Fruit fly (Drosophila melanogaster) whole organism, embryonic: ENCODE results near the gene CG3032.

Experiments
- Bdp1 ChIP-seq: fragments of 200-800 bp; sonication (Bioruptor generic); optimal IDR thresholded peaks from 3 replicates; lab custom pipeline; 2016; ENCODE audit warnings: missing biosample characterization, missing genetic modification characterization
- CG10462 ChIP-seq: fragments of 200-800 bp; sonication (Bioruptor generic); optimal IDR thresholded peaks from 2 replicates; lab custom pipeline; 2016; ENCODE audit warnings: missing biosample characterization, missing genetic modification characterization
- CG10979 ChIP-seq: fragments of 200-800 bp; sonication (Bioruptor generic); optimal IDR thresholded peaks from 2 replicates; lab custom pipeline; 2018; ENCODE audit warnings: missing biosample characterization, mild to moderate bottlenecking, missing genetic modification characterization, moderate library complexity
- CG11560 ChIP-seq: fragments of 200-800 bp; sonication (Bioruptor generic); IDR thresholded peaks from 3 replicates; pipeline ENCODE4 v1.3.6; 2022; ENCODE audit warnings: missing biosample characterization, missing genetic modification characterization
- CG12236 ChIP-seq: fragments of 200-800 bp; sonication (Bioruptor generic); optimal IDR thresholded peaks from 2 replicates; lab custom pipeline; 2016; ENCODE audit warnings: missing biosample characterization, missing genetic modification characterization
- CG12744 ChIP-seq: fragments of 200-800 bp; sonication (Bioruptor generic); optimal IDR thresholded peaks from 2 replicates; lab custom pipeline; 2016; ENCODE audit warnings: missing biosample characterization, missing genetic modification characterization
- CG1529 ChIP-seq: fragments of 200-800 bp; sonication (Bioruptor generic); optimal IDR thresholded peaks from 3 replicates; lab custom pipeline; 2018; ENCODE audit warnings: missing biosample characterization, missing genetic modification characterization
- CG1647 ChIP-seq: fragments of 200-800 bp; sonication (Bioruptor generic); optimal IDR thresholded peaks from 3 replicates; lab custom pipeline; 2016; ENCODE audit warnings: missing biosample characterization, missing genetic modification characterization
- CG16813 ChIP-seq: fragments of 200-800 bp; sonication (Bioruptor generic); IDR thresholded peaks from 3 replicates; pipeline ENCODE4 v1.3.6; 2022; ENCODE audit warnings: missing biosample characterization, missing genetic modification characterization; ENCODE audit not compliant: partially characterized antibody
- CG17568 ChIP-seq: fragments of 200-800 bp; sonication (Bioruptor generic); optimal IDR thresholded peaks from 2 replicates; lab custom pipeline; 2018; ENCODE audit warnings: missing biosample characterization, mild to moderate bottlenecking, missing genetic modification characterization, moderate library complexity
- CG1792 ChIP-seq: fragments of 200-800 bp; sonication (Bioruptor generic); optimal IDR thresholded peaks from 2 replicates; lab custom pipeline; 2016; ENCODE audit warnings: missing biosample characterization, missing genetic modification characterization
- CG18476 ChIP-seq: fragments of 200-800 bp; sonication (Bioruptor generic); optimal IDR thresholded peaks from 2 replicates; lab custom pipeline; 2016; ENCODE audit warnings: missing biosample characterization, mild to moderate bottlenecking, missing genetic modification characterization
- CG32532 ChIP-seq: fragments of 200-800 bp; sonication (Bioruptor generic); IDR thresholded peaks from 2 replicates; pipeline ENCODE4 v1.3.6; 2022; ENCODE audit warnings: missing biosample characterization, missing genetic modification characterization
- CG32767 ChIP-seq: fragments of 200-800 bp; sonication (Bioruptor generic); IDR thresholded peaks from 2 replicates; pipeline ENCODE4 v1.3.6; 2022; ENCODE audit warnings: missing biosample characterization, missing genetic modification characterization
- CG6272 ChIP-seq: fragments of 200-800 bp; sonication (Bioruptor generic); IDR thresholded peaks from 2 replicates; pipeline ENCODE4 v1.3.6; 2022; ENCODE audit warnings: missing biosample characterization, missing genetic modification characterization
- CG6791 ChIP-seq: fragments of 200-800 bp; sonication (Bioruptor generic); IDR thresholded peaks from 3 replicates; pipeline ENCODE4 v1.3.6; 2022; ENCODE audit warnings: missing biosample characterization, missing genetic modification characterization; ENCODE audit not compliant: partially characterized antibody
- CG7987 ChIP-seq: fragments of 200-800 bp; sonication (Bioruptor generic); optimal IDR thresholded peaks from 2 replicates; lab custom pipeline; 2018; ENCODE audit warnings: missing biosample characterization, mild to moderate bottlenecking, missing genetic modification characterization, moderate library complexity
- CG8290 ChIP-seq, 3 experiments: fragments of 200-800 bp; sonication (Bioruptor generic); optimal IDR thresholded peaks; 2 replicates each; lab custom pipeline; 2016 to 2019; ENCODE audit warnings: missing biosample characterization in 3 of 3, missing genetic modification characterization in 3 of 3, mild to moderate bottlenecking in 2 of 3, moderate library complexity in 1 of 3
- CG8765 ChIP-seq: fragments of 200-800 bp; sonication (Bioruptor generic); IDR thresholded peaks from 2 replicates; pipeline ENCODE4 v1.3.6; 2022; ENCODE audit warnings: missing biosample characterization, missing genetic modification characterization
- CoRest ChIP-seq: fragments of 200-800 bp; sonication (Bioruptor generic); optimal IDR thresholded peaks from 3 replicates; lab custom pipeline; 2018; ENCODE audit warnings: missing biosample characterization, mild to moderate bottlenecking, missing genetic modification characterization, moderate library complexity
- Dek ChIP-seq: fragments of 200-800 bp; sonication (Bioruptor generic); optimal IDR thresholded peaks from 3 replicates; lab custom pipeline; 2019; ENCODE audit warnings: missing biosample characterization, mild to moderate bottlenecking, missing genetic modification characterization, moderate library complexity
- Dll ChIP-seq: fragments of 200-800 bp; sonication (Bioruptor generic); IDR thresholded peaks from 4 replicates; pipeline ENCODE4 v1.3.6; 2022; ENCODE audit warnings: missing biosample characterization, missing genetic modification characterization; ENCODE audit not compliant: partially characterized antibody
- Doc2 ChIP-seq: fragments of 200-800 bp; sonication (Bioruptor generic); IDR thresholded peaks from 2 replicates; pipeline ENCODE4 v1.3.6; 2022; ENCODE audit warnings: missing biosample characterization, missing genetic modification characterization
- Jarid2 ChIP-seq: fragments of 200-800 bp; sonication (Bioruptor generic); optimal IDR thresholded peaks from 3 replicates; lab custom pipeline; 2017; ENCODE audit warnings: mild to moderate bottlenecking, missing biosample characterization, missing genetic modification reagents, missing genetic modification characterization
- Med ChIP-seq: fragments of 200-800 bp; sonication (Bioruptor generic); peaks from one replicate; lab custom pipeline; 2016; ENCODE audit warnings: missing biosample characterization, missing genetic modification characterization, mild to moderate bottlenecking, inconsistent platforms, moderate library complexity
- Mrtf ChIP-seq: fragments of 200-800 bp; sonication (Bioruptor generic); IDR thresholded peaks from 3 replicates; pipeline ENCODE4 v1.3.6; 2022; ENCODE audit warnings: missing biosample characterization, missing genetic modification characterization
- Myb ChIP-seq: fragments of 200-800 bp; sonication (Bioruptor generic); optimal IDR thresholded peaks from 2 replicates; lab custom pipeline; 2016; ENCODE audit warnings: missing biosample characterization, missing genetic modification characterization
- NC2β ChIP-seq: fragments of 200-800 bp; sonication (Bioruptor generic); optimal IDR thresholded peaks from 2 replicates; lab custom pipeline; 2016; ENCODE audit warnings: missing biosample characterization, missing genetic modification characterization
- NfI ChIP-seq: fragments of 200-800 bp; sonication (Bioruptor generic); optimal IDR thresholded peaks from 3 replicates; lab custom pipeline; 2018; ENCODE audit warnings: missing biosample characterization, mild to moderate bottlenecking, missing genetic modification characterization, moderate library complexity
- Rfx ChIP-seq: fragments of 200-800 bp; sonication (Bioruptor generic); IDR thresholded peaks from 2 replicates; pipeline ENCODE4 v1.3.6; 2022; ENCODE audit warnings: missing biosample characterization, missing genetic modification characterization
- Trl ChIP-seq, 3 experiments: fragments of >200 bp in 2 of 3; fragments of 200-800 bp in 1 of 3; sonication (Bioruptor generic) in 1 of 3; optimal IDR thresholded peaks; 2 replicates in 1 of 3; 3 replicates in 2 of 3; lab custom pipeline; 2016 to 2017; ENCODE audit warnings: missing biosample characterization in 1 of 3, missing genetic modification characterization in 1 of 3
- Xrp1 ChIP-seq: fragments of 200-800 bp; sonication (Bioruptor generic); IDR thresholded peaks from 2 replicates; pipeline ENCODE4 v1.3.6; 2022; ENCODE audit warnings: missing biosample characterization, missing genetic modification characterization
- abd-A ChIP-seq: fragments of 200-800 bp; sonication (Bioruptor generic); optimal IDR thresholded peaks from 3 replicates; lab custom pipeline; 2019; ENCODE audit warnings: missing biosample characterization, mild to moderate bottlenecking, missing genetic modification characterization, moderate library complexity
- ap ChIP-seq: fragments of 200-800 bp; sonication (Bioruptor generic); IDR thresholded peaks from 2 replicates; pipeline ENCODE4 v1.3.6; 2022; ENCODE audit warnings: missing biosample characterization, missing genetic modification characterization
- ato ChIP-seq: fragments of 200-800 bp; sonication (Bioruptor generic); IDR thresholded peaks from 2 replicates; pipeline ENCODE4 v1.3.6; 2022; ENCODE audit warnings: missing biosample characterization, missing genetic modification characterization; ENCODE audit not compliant: partially characterized antibody
- az2 ChIP-seq: fragments of 200-800 bp; sonication (Bioruptor generic); optimal IDR thresholded peaks from 3 replicates; lab custom pipeline; 2016; ENCODE audit warnings: missing biosample characterization, missing genetic modification characterization
- cg ChIP-seq: fragments of 200-800 bp; sonication (Bioruptor generic); optimal IDR thresholded peaks from 3 replicates; lab custom pipeline; 2019; ENCODE audit warnings: missing biosample characterization, mild to moderate bottlenecking, missing genetic modification characterization, moderate library complexity
- cwo ChIP-seq: fragments of 200-800 bp; sonication (Bioruptor generic); optimal IDR thresholded peaks from 3 replicates; lab custom pipeline; 2017; ENCODE audit warnings: missing biosample characterization, missing genetic modification characterization, mild to moderate bottlenecking, moderate library complexity, missing genetic modification reagents
- gsb ChIP-seq: fragments of 200-800 bp; sonication (Bioruptor generic); IDR thresholded peaks from 2 replicates; pipeline ENCODE4 v1.3.6; 2022; ENCODE audit warnings: missing biosample characterization, missing genetic modification characterization
- kah ChIP-seq: fragments of 200-800 bp; sonication (Bioruptor generic); optimal IDR thresholded peaks from 2 replicates; lab custom pipeline; 2018; ENCODE audit warnings: missing biosample characterization, mild to moderate bottlenecking, missing genetic modification characterization
- luna ChIP-seq: fragments of 200-800 bp; sonication (Bioruptor generic); optimal IDR thresholded peaks from 2 replicates; lab custom pipeline; 2016; ENCODE audit warnings: missing biosample characterization, missing genetic modification characterization
- pnt ChIP-seq: fragments of 200-800 bp; sonication (Bioruptor generic); optimal IDR thresholded peaks from 3 replicates; lab custom pipeline; 2016; ENCODE audit warnings: missing biosample characterization, missing genetic modification characterization
- pros ChIP-seq: fragments of 200-800 bp; sonication (Bioruptor generic); optimal IDR thresholded peaks from 3 replicates; lab custom pipeline; 2019; ENCODE audit warnings: missing biosample characterization, mild to moderate bottlenecking, missing genetic modification characterization, moderate library complexity
- pum ChIP-seq: fragments of 200-800 bp; sonication (Bioruptor generic); optimal IDR thresholded peaks from 2 replicates; lab custom pipeline; 2016; ENCODE audit warnings: missing biosample characterization, missing genetic modification characterization
- tap ChIP-seq: fragments of 200-800 bp; optimal IDR thresholded peaks from 3 replicates; lab custom pipeline; 2019; ENCODE audit warnings: missing biosample characterization, mild to moderate bottlenecking, missing genetic modification characterization, moderate library complexity
- tup ChIP-seq: fragments of 200-800 bp; sonication (Bioruptor generic); optimal IDR thresholded peaks from 2 replicates; lab custom pipeline; 2016; ENCODE audit warnings: missing biosample characterization, mild to moderate bottlenecking, missing genetic modification characterization, moderate library complexity
- usp ChIP-seq: fragments of >200 bp; optimal IDR thresholded peaks from 2 replicates; lab custom pipeline; 2017; ENCODE audit warnings: missing biosample characterization, missing genetic modification characterization
- zfh1 ChIP-seq: fragments of 200-800 bp; sonication (Bioruptor generic); IDR thresholded peaks from 3 replicates; pipeline ENCODE4 v1.3.6; 2022; ENCODE audit warnings: missing biosample characterization, missing genetic modification characterization

Gene CG3032

DNA sequence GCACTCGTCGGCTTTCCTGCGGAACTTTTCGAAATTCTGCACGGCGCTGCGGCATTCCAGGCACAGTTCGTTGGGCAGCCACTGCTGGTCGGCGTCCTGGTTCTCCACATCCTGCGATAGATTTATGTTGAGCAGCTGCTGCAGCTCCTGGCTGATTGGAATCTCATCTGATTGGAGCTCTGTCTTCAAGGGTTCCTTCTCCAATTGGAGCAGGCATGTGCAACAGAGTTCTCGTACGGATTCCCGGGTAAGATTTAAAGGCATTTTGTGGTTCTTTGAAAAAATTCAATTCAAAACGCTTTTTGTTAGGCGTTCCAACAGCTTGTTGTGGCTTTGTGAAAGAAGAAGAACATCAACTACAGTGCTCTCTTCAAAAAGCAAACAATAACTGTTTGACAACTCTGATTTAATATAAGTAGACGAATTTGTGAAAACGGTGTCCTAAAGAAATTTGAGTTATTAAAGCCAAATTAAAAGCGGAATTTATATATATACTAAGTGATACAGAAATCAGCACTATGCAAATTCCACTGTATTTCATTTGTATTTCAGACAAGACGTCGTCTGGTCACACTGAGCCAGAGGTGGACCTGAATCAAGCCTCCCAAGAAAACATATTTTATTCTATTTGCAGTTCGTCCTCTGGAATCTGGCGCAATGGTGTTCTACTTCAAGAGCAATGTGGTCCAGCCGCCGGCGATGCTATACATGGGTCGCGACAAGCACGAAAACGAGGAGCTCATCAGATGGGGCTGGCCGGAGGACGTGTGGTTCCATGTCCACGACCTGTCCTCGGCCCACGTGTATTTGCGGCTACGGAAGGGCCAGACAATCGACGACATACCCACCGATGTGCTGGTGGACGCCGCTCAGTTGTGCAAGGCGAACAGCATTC is at the start of gene CG3032, which contains the start of gene CG4593 (continued):
- TF ChIP-seq tap (peak; percentile 61), CG1647 (peak; percentile 66), CG7987 (peak; percentile 54), CG1792 (GFP tag; lab: Kevin White, UChicago) (peak; percentile 23), ap (GFP tag; lab: Robert Waterston, UW) (peak; percentile 66), Rfx (GFP tag; lab: Robert Waterston, UW) (peak; percentile 92), tup (GFP tag; lab: Kevin White, UChicago) (peak; percentile 48), CG11560 (tag; lab: Robert Waterston, UW) (peak; percentile 69; the same call in 2 of the 3 replicates), Myb (GFP tag; lab: Kevin White, UChicago) (peak; percentile 45), usp (GFP tag; lab: Kevin White, UChicago) (no peak), pum (peak; percentile 68), Mrtf (GFP tag; lab: Robert Waterston, UW) (peak; percentile 90), Trl (optimal IDR thresholded peaks at IDR 0.05; lab: Kevin White, UChicago) (no peak), Trl (GFP tag; optimal IDR thresholded peaks at IDR 0.05; lab: Kevin White, UChicago) (peak; percentile 80), Bdp1 (GFP tag; lab: Kevin White, UChicago) (peak; percentile 40), CG32767 (GFP tag; lab: Robert Waterston, UW) (peak; percentile 87), CG10979 (tag; lab: Kevin White, UChicago) (peak; percentile 60), CG6272 (GFP tag; lab: Robert Waterston, UW) (peak; percentile 87), abd-A (tag; lab: Kevin White, UChicago) (no peak), Xrp1 (GFP tag; lab: Robert Waterston, UW) (peak; percentile 87), CG12236 (GFP tag; lab: Kevin White, UChicago) (peak; percentile 4), Med (GFP tag; lab: Kevin White, UChicago) (peak; percentile 95), CG10462 (GFP tag; lab: Kevin White, UChicago) (peak; percentile 36), Dek (tag; lab: Kevin White, UChicago) (peak; percentile 84), CG32532 (GFP tag; lab: Robert Waterston, UW) (peak; percentile 92), CG8765 (GFP tag; lab: Robert Waterston, UW) (peak; percentile 75; the same call in 1 of the 2 replicates), CoRest (tag; lab: Kevin White, UChicago) (peak; percentile 81), Doc2 (no peak), CG18476 (GFP tag; lab: Kevin White, UChicago) (peak; percentile 69), cwo (GFP tag; lab: Kevin White, UChicago) (peak; percentile 56), Jarid2 (GFP tag; lab: Kevin White, UChicago) (no peak), NfI (GFP tag; lab: Kevin White, UChicago) (peak; percentile 80), luna (GFP tag; lab: Kevin White, UChicago) (peak; percentile 6), az2 (peak; percentile 81), NC2β (GFP tag; lab: Kevin White, UChicago) (peak; percentile 67), kah (GFP tag; lab: Kevin White, UChicago) (no peak), CG1529 (peak; percentile 60), pnt (GFP tag; lab: Kevin White, UChicago) (peak; percentile 72), gsb (GFP tag; lab: Robert Waterston, UW) (peak; percentile 87), cg (GFP tag; lab: Kevin White, UChicago) (no peak), pros (no peak), CG6791 (GFP tag; lab: Robert Waterston, UW) (no peak), CG17568 (peak; percentile 69), CG16813 (GFP tag; lab: Robert Waterston, UW) (no peak), ato (no peak), Dll (GFP tag; lab: Robert Waterston, UW) (no peak), zfh1 (peak; percentile 88), CG8290 (GFP tag; optimal IDR thresholded peaks at IDR 0.05; lab: Kevin White, UChicago) (peak; percentile 41), CG8290 (tag; optimal IDR thresholded peaks at IDR 0.05; lab: Kevin White, UChicago) (peak in 1 of 2 experiments; percentile 82), CG12744 (GFP tag; lab: Kevin White, UChicago) (peak; percentile 52)
